Worm (Caenorhabditis elegans) whole organism, L1 larva: ENCODE data around the gene mrpl-44.
A peak's percentile ranks its signal among the peaks of the same experiment; 100 is the strongest.

ENCODE experiments used
- C04F5.9 ChIP-seq: sonication (generic microtip); optimal IDR thresholded peaks from 2 replicates; lab custom pipeline; 2016; ENCODE audit warnings: missing genetic modification characterization, missing compliant biosample characterization
- aha-1 ChIP-seq: fragments of 150-350 bp; optimal IDR thresholded peaks from 2 replicates; lab custom pipeline; 2014; ENCODE audit warnings: missing biosample characterization, missing genetic modification characterization
- blmp-1 ChIP-seq: fragments of 150-350 bp; optimal IDR thresholded peaks from 2 replicates; lab custom pipeline; 2014; ENCODE audit warnings: missing biosample characterization, missing genetic modification characterization
- ceh-82 ChIP-seq, 3 experiments: fragments of 150-350 bp in 1 of 3; sonication (generic microtip) in 2 of 3; optimal IDR thresholded peaks; 2 replicates each; lab custom pipeline; 2014 to 2017; ENCODE audit warnings: missing biosample characterization in 3 of 3, missing genetic modification characterization in 3 of 3
- ceh-88 ChIP-seq: fragments of 200-800 bp; sonication (Bioruptor generic); IDR thresholded peaks from 2 replicates; pipeline ENCODE4 v1.3.6; 2022; ENCODE audit warnings: missing genetic modification characterization, missing compliant biosample characterization
- dpl-1 ChIP-seq, 3 experiments: fragments of 150-350 bp in 2 of 3; sonication (generic microtip) in 1 of 3; optimal IDR thresholded peaks; 2 replicates each; lab custom pipeline; 2014 to 2017; ENCODE audit warnings: missing biosample characterization in 3 of 3, missing genetic modification characterization in 3 of 3, missing genetic modification reagents in 3 of 3
- dsc-1 ChIP-seq: sonication (generic microtip); optimal IDR thresholded peaks from 2 replicates; lab custom pipeline; 2016; ENCODE audit warnings: mild to moderate bottlenecking, missing genetic modification characterization, missing compliant biosample characterization
- efl-1 ChIP-seq, 4 experiments: fragments of 150-350 bp; optimal IDR thresholded peaks in 3 of 4; peaks in 1 of 4; 1 replicate in 1 of 4; 2 replicates in 3 of 4; lab custom pipeline; 2014; ENCODE audit warnings: missing biosample characterization in 2 of 4, missing genetic modification characterization in 2 of 4, missing genetic modification reagents in 2 of 4
- ets-5 ChIP-seq: fragments of 200-800 bp; sonication (Bioruptor generic); IDR thresholded peaks from 2 replicates; pipeline ENCODE4 v1.3.6; 2022; ENCODE audit warnings: missing genetic modification characterization, missing compliant biosample characterization
- fkh-8 ChIP-seq: sonication (generic microtip); optimal IDR thresholded peaks from 2 replicates; lab custom pipeline; 2016; ENCODE audit warnings: mild to moderate bottlenecking, missing genetic modification characterization, missing compliant biosample characterization
- fos-1 ChIP-seq: fragments of 150-350 bp; optimal IDR thresholded peaks from 2 replicates; lab custom pipeline; 2014; ENCODE audit warnings: missing biosample characterization, missing genetic modification characterization
- hlh-4 ChIP-seq: sonication (generic microtip); optimal IDR thresholded peaks from 2 replicates; lab custom pipeline; 2016; ENCODE audit warnings: mild to moderate bottlenecking, missing genetic modification characterization, missing compliant biosample characterization
- hpl-2 ChIP-seq: fragments of 150-350 bp; optimal IDR thresholded peaks from 2 replicates; lab custom pipeline; 2014; ENCODE audit warnings: missing biosample characterization, missing genetic modification reagents, missing genetic modification characterization
- lin-14 ChIP-seq: fragments of 200-800 bp; sonication (Bioruptor generic); optimal IDR thresholded peaks from 2 replicates; lab custom pipeline; 2018; ENCODE audit warnings: mild to moderate bottlenecking, missing genetic modification characterization, moderate library complexity, missing compliant biosample characterization
- lin-35 ChIP-seq, 2 experiments: fragments of 150-350 bp; optimal IDR thresholded peaks; 2 replicates each; lab custom pipeline; 2014; ENCODE audit warnings: missing biosample characterization in 2 of 2, missing genetic modification characterization in 2 of 2, missing genetic modification reagents in 2 of 2
- lin-39 ChIP-seq: fragments of 150-350 bp; optimal IDR thresholded peaks from 2 replicates; lab custom pipeline; 2014; ENCODE audit warnings: missing biosample characterization, missing genetic modification reagents, missing genetic modification characterization
- lsy-2 ChIP-seq, 2 experiments: fragments of 150-350 bp; optimal IDR thresholded peaks; 2 replicates each; lab custom pipeline; 2014; ENCODE audit warnings: missing biosample characterization in 2 of 2, missing genetic modification characterization in 2 of 2
- mdl-1 ChIP-seq, 2 experiments: fragments of 150-350 bp; optimal IDR thresholded peaks; 2 replicates each; lab custom pipeline; 2014 to 2017; ENCODE audit warnings: missing biosample characterization in 2 of 2, missing genetic modification characterization in 2 of 2, inconsistent platforms in 1 of 2
- mef-2 ChIP-seq: fragments of 150-350 bp; optimal IDR thresholded peaks from 2 replicates; lab custom pipeline; 2014; ENCODE audit warnings: missing biosample characterization, missing genetic modification characterization
- nhr-20 ChIP-seq: sonication (generic microtip); optimal IDR thresholded peaks from 2 replicates; lab custom pipeline; 2016; ENCODE audit warnings: mild to moderate bottlenecking, missing genetic modification characterization, missing compliant biosample characterization
- nhr-71 ChIP-seq: sonication (generic microtip); optimal IDR thresholded peaks from 2 replicates; lab custom pipeline; 2016; ENCODE audit warnings: mild to moderate bottlenecking, missing genetic modification characterization, moderate library complexity, missing compliant biosample characterization
- nhr-77 ChIP-seq: fragments of 150-350 bp; optimal IDR thresholded peaks from 2 replicates; lab custom pipeline; 2014; ENCODE audit warnings: missing biosample characterization, missing genetic modification characterization
- pqm-1 ChIP-seq: sonication (generic microtip); optimal IDR thresholded peaks from 3 replicates; lab custom pipeline; 2017; ENCODE audit warnings: missing biosample characterization, missing genetic modification characterization
- rnt-1 ChIP-seq: sonication (generic microtip); optimal IDR thresholded peaks from 2 replicates; lab custom pipeline; 2016; ENCODE audit warnings: mild to moderate bottlenecking, missing genetic modification characterization, moderate library complexity, missing compliant biosample characterization
- skn-1 ChIP-seq: fragments of 150-350 bp; optimal IDR thresholded peaks from 2 replicates; lab custom pipeline; 2014; ENCODE audit warnings: missing biosample characterization, missing genetic modification characterization
- snu-23 ChIP-seq: sonication (generic microtip); optimal IDR thresholded peaks from 2 replicates; lab custom pipeline; 2016; ENCODE audit warnings: missing genetic modification characterization, missing compliant biosample characterization
- sptf-1 ChIP-seq: fragments of 150-350 bp; optimal IDR thresholded peaks from 2 replicates; lab custom pipeline; 2014; ENCODE audit warnings: missing biosample characterization, missing genetic modification characterization
- sup-37 ChIP-seq: fragments of 200-800 bp; sonication (Bioruptor generic); optimal IDR thresholded peaks from 2 replicates; lab custom pipeline; 2018; ENCODE audit warnings: mild to moderate bottlenecking, missing genetic modification characterization, missing compliant biosample characterization
- unc-30 ChIP-seq: sonication (generic microtip); optimal IDR thresholded peaks from 2 replicates; lab custom pipeline; 2017; ENCODE audit warnings: missing biosample characterization, missing genetic modification characterization
- unc-62 ChIP-seq: fragments of 150-350 bp; optimal IDR thresholded peaks from 2 replicates; lab custom pipeline; 2014; ENCODE audit warnings: missing biosample characterization, missing genetic modification reagents, missing genetic modification characterization
- unc-86 ChIP-seq: sonication (generic microtip); optimal IDR thresholded peaks from 2 replicates; lab custom pipeline; 2016; ENCODE audit warnings: missing genetic modification characterization, missing compliant biosample characterization
- unc-98 ChIP-seq: fragments of 200-800 bp; sonication (Bioruptor generic); IDR thresholded peaks from 2 replicates; pipeline ENCODE4 v1.3.6; 2022; ENCODE audit warnings: missing genetic modification characterization, missing compliant biosample characterization
- vab-15 ChIP-seq: sonication (generic microtip); optimal IDR thresholded peaks from 2 replicates; lab custom pipeline; 2017; ENCODE audit warnings: missing genotype, mild to moderate bottlenecking, missing genetic modification characterization, missing compliant biosample characterization
- zag-1 ChIP-seq: fragments of 150-350 bp; optimal IDR thresholded peaks from 2 replicates; lab custom pipeline; 2014; ENCODE audit warnings: missing biosample characterization, missing genetic modification characterization
- ztf-11 ChIP-seq, 2 experiments: sonication (generic microtip); optimal IDR thresholded peaks; 2 replicates each; lab custom pipeline; 2016 to 2017; ENCODE audit warnings: missing genetic modification characterization in 2 of 2, missing biosample characterization in 1 of 2, missing compliant biosample characterization in 1 of 2

mrpl-44 gene

DNA sequence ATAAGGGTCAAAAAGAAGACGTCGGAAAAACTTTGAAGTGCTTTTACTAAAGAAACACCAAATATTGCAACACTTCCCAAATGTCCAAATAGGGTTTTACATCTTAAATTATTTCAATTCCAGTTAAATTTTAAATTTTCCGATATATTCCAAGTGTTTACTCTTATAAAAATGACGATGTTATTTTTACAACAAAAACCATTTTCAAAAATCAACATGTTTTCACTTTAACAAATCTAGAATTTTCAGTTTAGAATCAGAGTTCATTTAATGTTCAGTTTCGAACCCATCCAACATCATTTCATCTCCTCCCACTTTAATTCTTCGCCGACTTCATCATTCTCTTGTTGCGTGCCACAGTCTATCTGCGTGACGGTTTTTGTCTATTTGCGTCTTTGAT is 14.5 kb upstream of the mrpl-44 start, which contains the start of gene dos-1:
TSS of gene dos-1 (plus strand) at position 301 of the 400 bp plus-strand sequence.
- TF ChIP-seq unc-30 (tag; lab: Kevin White, UChicago) (no peak), ets-5 (GFP tag; lab: Robert Waterston, UW) (no peak), mdl-1 (tag; optimal IDR thresholded peaks at IDR 0.05; lab: Kevin White, UChicago) (no peak), blmp-1 (tag; lab: Kevin White, UChicago) (no peak), fos-1 (tag; lab: Kevin White, UChicago) (no peak)

DNA sequence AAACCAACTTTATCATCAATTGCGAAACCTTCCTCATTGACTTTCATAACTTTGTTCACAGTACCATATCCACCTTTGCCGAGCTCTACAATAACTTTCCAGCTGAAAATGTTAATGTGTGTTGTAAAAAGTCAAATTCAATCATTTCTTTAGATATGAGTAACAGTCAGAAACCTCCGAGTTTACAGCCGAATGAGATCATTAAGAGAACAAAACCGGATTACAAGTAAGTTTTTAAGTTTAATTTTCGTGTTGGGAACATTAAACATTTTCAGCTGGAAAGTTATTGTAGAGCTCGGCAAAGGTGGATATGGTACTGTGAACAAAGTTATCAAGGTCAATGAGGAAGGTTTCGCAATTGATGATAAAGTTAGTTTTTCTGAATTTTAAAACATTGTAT is 12.0 kb upstream of the mrpl-44 start, which contains the start of gene ZK507.1:
TSS of gene ZK507.1 (minus strand) at position 101 of the 400 bp plus-strand sequence.
- TF ChIP-seq sptf-1 (tag; lab: Kevin White, UChicago) (no peak), dpl-1 (GFP tag; optimal IDR thresholded peaks at IDR 0.05; lab: Kevin White, UChicago) (no peak), unc-98 (GFP tag; lab: Robert Waterston, UW) (no peak), unc-86 (tag; lab: Kevin White, UChicago) (no peak), C04F5.9 (tag; lab: Kevin White, UChicago) (no peak), pqm-1 (tag; lab: Kevin White, UChicago) (no peak), lsy-2 (tag; optimal IDR thresholded peaks at IDR 0.05; lab: Kevin White, UChicago) (no peak), nhr-20 (tag; lab: Kevin White, UChicago) (no peak), zag-1 (tag; lab: Kevin White, UChicago) (no peak), unc-62 (GFP tag; lab: Kevin White, UChicago) (no peak)

DNA sequence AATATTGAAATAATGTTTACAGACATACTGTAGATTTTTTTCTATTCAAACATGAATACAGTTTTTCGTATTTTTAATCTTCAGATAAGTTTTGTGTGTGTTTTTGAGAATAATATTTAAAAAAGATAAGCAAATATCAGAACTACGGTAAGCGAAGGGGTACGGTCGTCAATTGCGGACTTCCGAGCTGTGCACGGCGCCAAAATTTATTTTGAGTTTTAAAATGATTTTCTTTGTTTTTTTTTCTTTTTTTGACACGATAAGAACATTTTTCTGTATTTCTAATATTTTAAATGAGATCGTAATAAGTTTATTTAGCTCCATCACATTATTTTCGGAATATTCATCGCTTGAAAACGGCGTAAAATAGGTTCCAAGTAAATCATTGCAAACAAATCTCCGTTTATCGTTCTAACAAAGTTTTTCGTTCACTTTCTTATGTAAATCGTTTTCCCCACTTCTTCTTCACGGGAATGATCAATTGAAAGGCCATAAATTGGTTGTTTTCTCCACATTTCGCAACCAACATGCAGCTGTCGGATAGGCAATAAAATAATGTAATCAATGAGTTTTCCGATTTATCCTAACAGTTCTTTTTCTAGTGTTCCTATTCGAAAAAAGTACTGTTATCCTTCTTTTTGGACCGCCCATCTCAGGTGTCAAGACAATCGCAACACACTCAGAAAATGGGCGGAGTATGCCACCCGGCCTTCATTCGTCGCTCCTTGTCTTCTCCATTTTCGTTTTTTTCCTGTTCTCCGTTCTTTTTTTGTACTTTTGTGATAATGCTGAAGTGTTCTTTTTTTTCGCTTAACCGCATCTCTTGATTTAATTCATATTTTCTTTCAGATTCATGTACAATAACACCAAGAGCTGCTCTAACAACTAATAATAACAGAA is 2.5 kb upstream of the mrpl-44 start, which contains the start of gene glp-1:
TSS of gene glp-1 (plus strand) at position 850 of the 900 bp plus-strand sequence.
- no peak for TF ChIP-seq sptf-1 (tag; lab: Kevin White, UChicago)
- TF ChIP-seq blmp-1 (tag; lab: Kevin White, UChicago) = peak; percentile 68

DNA sequence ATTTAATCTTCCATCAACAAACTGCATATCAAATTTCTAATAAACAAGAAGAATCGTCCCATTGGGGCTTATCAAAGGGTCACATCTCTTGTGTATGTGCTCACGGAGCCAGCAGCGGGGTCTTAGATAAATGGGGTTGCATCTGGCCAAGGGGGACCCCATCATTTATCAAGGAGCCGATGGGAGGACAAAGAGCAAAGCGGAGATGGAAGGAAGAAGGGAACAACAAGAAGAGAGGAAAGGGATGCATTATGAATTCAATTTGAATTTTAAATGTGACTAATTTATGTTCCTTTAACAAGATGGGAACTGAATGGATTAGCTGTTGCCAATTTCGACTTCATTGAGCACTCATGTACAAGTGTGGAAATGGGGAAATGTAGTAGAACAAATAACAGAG is 4.8 kb downstream of the mrpl-44 start:
- TF ChIP-seq lsy-2 (tag; optimal IDR thresholded peaks at IDR 0.05; lab: Kevin White, UChicago) (peak in 1 of 2 experiments; percentile 16), snu-23 (peak; percentile 3), nhr-71 (tag; lab: Kevin White, UChicago) (peak; percentile 27), dsc-1 (tag; lab: Kevin White, UChicago) (no peak), hpl-2 (no peak), efl-1 (optimal IDR thresholded peaks at IDR 0.05; lab: Kevin White, UChicago) (no peak), efl-1 (GFP tag; optimal IDR thresholded peaks at IDR 0.05 in 1 of 2; lab: Kevin White, UChicago) (peak in 1 of 2 experiments; percentile 74), lin-14 (GFP tag; lab: Kevin White, UChicago) (peak; percentile 50), lin-39 (tag; lab: Kevin White, UChicago) (peak; percentile 21), rnt-1 (peak; percentile 23)
- TF ChIP-seq, all 84 proteins: peak for 7

DNA sequence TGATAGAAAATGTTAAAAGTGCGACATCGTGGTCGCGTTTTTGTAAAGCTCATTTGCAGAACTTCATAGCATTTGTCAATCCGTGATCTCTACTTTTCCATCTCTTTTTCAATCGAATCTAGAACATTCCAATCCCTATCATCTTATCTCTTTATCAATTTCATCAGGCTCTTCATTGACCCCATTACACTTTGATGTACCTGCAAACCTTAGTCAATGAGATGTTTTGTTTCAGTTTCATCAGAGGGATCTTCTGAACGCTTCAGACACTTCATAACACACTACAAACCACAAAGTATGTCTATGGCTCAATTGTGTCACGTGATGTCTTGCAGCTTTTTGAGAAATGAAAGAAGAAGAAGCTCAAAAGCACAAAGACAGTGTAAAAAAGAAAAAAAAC is 6.1 kb downstream of the mrpl-44 start:
- TF ChIP-seq hlh-4 (tag; lab: Kevin White, UChicago) = no peak
- TF ChIP-seq nhr-77 = no peak
- peak; percentile 62 for TF ChIP-seq nhr-71 (tag; lab: Kevin White, UChicago)
- no peak for TF ChIP-seq sup-37 (GFP tag; lab: Kevin White, UChicago)
- TF ChIP-seq lin-14 (GFP tag; lab: Kevin White, UChicago) = peak; percentile 22
- no peak for TF ChIP-seq ceh-82 (tag; optimal IDR thresholded peaks at IDR 0.05; lab: Kevin White, UChicago)
- no peak for TF ChIP-seq ztf-11 (tag; optimal IDR thresholded peaks at IDR 0.05; lab: Kevin White, UChicago)
- TF ChIP-seq rnt-1 = peak; percentile 23
- no peak for TF ChIP-seq lin-35 (GFP tag; optimal IDR thresholded peaks at IDR 0.05; lab: Kevin White, UChicago)
- no peak for TF ChIP-seq fkh-8 (tag; lab: Kevin White, UChicago)
- TF ChIP-seq nhr-20 (tag; lab: Kevin White, UChicago) = no peak
- TF ChIP-seq aha-1 (tag; lab: Kevin White, UChicago) = no peak
- TF ChIP-seq lsy-2 (tag; optimal IDR thresholded peaks at IDR 0.05; lab: Kevin White, UChicago) = peak in 1 of 2 experiments; percentile 18
- TF ChIP-seq ets-5 (GFP tag; lab: Robert Waterston, UW) = no peak
- no peak for TF ChIP-seq ceh-88
- no peak for TF ChIP-seq vab-15 (tag; lab: Kevin White, UChicago)
- TF ChIP-seq mef-2 (tag; lab: Kevin White, UChicago) = no peak
- TF ChIP-seq skn-1 (tag; lab: Kevin White, UChicago) = no peak
- TF ChIP-seq snu-23 = peak; percentile 24
- TF ChIP-seq, all 84 proteins: peak for 5
